Fruit fly (Drosophila melanogaster) whole organism: Measurements from ENCODE around the gene CG31457.

Experiments used
- CG8478 ChIP-seq: fragments of >200 bp; optimal IDR thresholded peaks from 2 replicates; lab custom pipeline; 2018; ENCODE audit warnings: inconsistent platforms
- Dll ChIP-seq: fragments of >200 bp; optimal IDR thresholded peaks from 2 replicates; lab custom pipeline; 2017
- EcR ChIP-seq, 2 experiments: fragments of >200 bp; optimal IDR thresholded peaks; 2 replicates each; lab custom pipeline; 2017; ENCODE audit warnings: missing biosample characterization in 2 of 2, missing genetic modification characterization in 2 of 2, missing genetic modification reagents in 2 of 2
- pan ChIP-seq: fragments of >200 bp; optimal IDR thresholded peaks from 2 replicates; lab custom pipeline; 2017
- psq ChIP-seq: fragments of >200 bp; optimal IDR thresholded peaks from 2 replicates; lab custom pipeline; 2017
- usp ChIP-seq: fragments of >200 bp; optimal IDR thresholded peaks from 2 replicates; lab custom pipeline; 2017; ENCODE audit warnings: missing biosample characterization, missing genetic modification characterization, mixed read lengths

CG31457 gene

DNA sequence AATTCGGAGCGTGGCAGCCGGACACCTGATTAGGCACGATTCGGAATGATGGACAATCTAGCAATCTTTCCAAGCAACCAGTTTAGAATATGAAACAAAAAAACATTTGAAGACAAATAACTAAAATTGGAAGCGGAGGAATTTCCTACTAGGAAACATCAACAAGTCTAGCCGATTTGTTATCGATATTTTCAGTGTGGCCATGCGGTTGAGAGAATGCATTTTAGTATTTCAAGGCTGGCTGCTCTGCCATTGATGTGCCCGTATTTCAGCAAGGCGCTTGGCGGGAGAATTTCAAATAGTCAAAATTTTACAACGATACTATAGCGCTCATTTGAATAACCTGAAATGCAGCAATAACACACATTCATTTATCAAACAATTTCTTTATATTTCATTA is at the start of gene CG31457:
TSS of gene CG31457 (minus strand) at position 186 of the 400 bp plus-strand sequence.
- no peak for TF ChIP-seq psq (lab: Kevin White, UChicago)
- TF ChIP-seq EcR (GFP tag; optimal IDR thresholded peaks at IDR 0.05; lab: Kevin White, UChicago) = no peak
- no peak for TF ChIP-seq Dll
- TF ChIP-seq CG8478 (lab: Kevin White, UChicago) = no peak
- no peak for TF ChIP-seq pan (lab: Kevin White, UChicago)
- TF ChIP-seq usp (GFP tag; lab: Kevin White, UChicago) = no peak

- TF ChIP-seq pan (lab: Kevin White, UChicago) = no peak
- no peak for TF ChIP-seq usp (GFP tag; lab: Kevin White, UChicago)
- no peak for TF ChIP-seq CG8478 (lab: Kevin White, UChicago)
- TF ChIP-seq Dll = no peak
- TF ChIP-seq psq (lab: Kevin White, UChicago) = no peak
- no peak for TF ChIP-seq EcR (GFP tag; optimal IDR thresholded peaks at IDR 0.05; lab: Kevin White, UChicago)
These were observed 49.7 kb upstream of the CG31457 start for dm6 chr3R:23177457-23177856.

dm6 chr3R:23176445-23177087 is 48.8 kb upstream of the CG31457 start:
- TF ChIP-seq EcR (GFP tag; optimal IDR thresholded peaks at IDR 0.05; lab: Kevin White, UChicago) (no peak), Dll (no peak), pan (lab: Kevin White, UChicago) (no peak), psq (lab: Kevin White, UChicago) (no peak), usp (GFP tag; lab: Kevin White, UChicago) (no peak), CG8478 (lab: Kevin White, UChicago) (no peak)

DNA sequence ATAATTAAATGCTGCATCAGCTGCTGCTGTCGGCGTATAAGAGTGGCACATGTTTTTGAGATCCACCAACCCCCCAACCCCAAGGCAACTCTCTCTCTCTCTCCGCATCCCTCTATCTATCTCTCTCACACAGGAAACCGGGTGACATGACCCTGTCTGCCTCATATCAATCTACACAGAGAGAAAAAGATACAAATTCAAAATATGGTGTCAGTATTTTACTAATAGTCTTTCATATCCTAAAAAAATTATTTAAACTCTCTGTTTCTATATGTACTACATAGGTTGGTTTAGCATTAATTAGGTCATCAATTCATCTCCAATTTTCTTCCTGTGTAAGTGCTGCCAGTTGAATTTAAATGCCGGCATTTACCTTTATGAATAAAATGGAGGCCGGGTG is 47.6 kb upstream of the CG31457 start:
- TF ChIP-seq pan (lab: Kevin White, UChicago) (no peak), psq (lab: Kevin White, UChicago) (no peak), CG8478 (lab: Kevin White, UChicago) (no peak), usp (GFP tag; lab: Kevin White, UChicago) (no peak), EcR (GFP tag; optimal IDR thresholded peaks at IDR 0.05; lab: Kevin White, UChicago) (no peak), Dll (no peak)

DNA sequence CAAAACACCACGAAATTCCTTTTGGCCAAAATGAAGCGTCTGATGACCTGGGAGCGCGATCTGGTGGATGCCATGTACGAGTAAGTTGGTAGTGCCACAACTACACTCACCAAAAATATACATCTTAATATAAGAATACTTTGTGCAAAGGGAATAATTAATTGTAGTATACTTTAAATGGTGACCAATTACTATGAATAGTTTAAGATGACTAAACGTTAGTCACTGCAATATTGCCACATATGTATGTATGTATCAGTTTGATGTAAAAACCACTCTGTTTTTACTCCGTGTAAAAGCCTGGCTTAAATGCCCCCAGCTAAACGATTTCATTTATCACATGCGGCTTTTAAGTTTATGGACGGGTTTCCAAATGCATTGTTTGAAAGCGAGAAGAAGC is 47.0 kb upstream of the CG31457 start:
- TF ChIP-seq pan (lab: Kevin White, UChicago) (peak; percentile 43), usp (GFP tag; lab: Kevin White, UChicago) (no peak)

dm6 chr3R:23173393-23173981 is 45.7 kb upstream of the CG31457 start, which contains the start of gene CG46310:
Gene CG46310 (plus strand): TSS chr3R:23173873.
- TF ChIP-seq EcR (GFP tag; optimal IDR thresholded peaks at IDR 0.05; lab: Kevin White, UChicago) = no peak
- TF ChIP-seq pan (lab: Kevin White, UChicago) = no peak
- TF ChIP-seq CG8478 (lab: Kevin White, UChicago) = no peak
- no peak for TF ChIP-seq psq (lab: Kevin White, UChicago)
- TF ChIP-seq Dll = no peak
- no peak for TF ChIP-seq usp (GFP tag; lab: Kevin White, UChicago)

DNA sequence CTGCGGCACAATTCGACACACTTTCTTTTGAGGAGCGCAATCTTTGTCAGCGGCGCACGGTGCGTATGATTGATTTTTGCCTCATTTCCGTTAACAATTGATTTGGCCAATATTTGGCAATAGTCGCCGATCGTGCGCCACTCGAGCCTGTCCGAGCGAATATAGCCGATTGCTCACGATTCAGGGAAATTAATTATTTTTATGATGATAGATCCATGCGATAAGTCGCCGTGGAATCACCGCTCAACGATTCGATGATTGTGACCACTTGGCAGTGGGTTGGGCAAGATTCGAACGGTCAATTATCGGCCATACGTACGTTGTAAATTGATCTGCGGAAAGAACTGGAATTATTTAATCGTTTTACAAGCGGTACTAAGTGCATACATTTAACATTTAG is 44.1 kb upstream of the CG31457 start:
- no peak for TF ChIP-seq pan (lab: Kevin White, UChicago)
- no peak for TF ChIP-seq EcR (GFP tag; optimal IDR thresholded peaks at IDR 0.05; lab: Kevin White, UChicago)
- TF ChIP-seq CG8478 (lab: Kevin White, UChicago) = no peak
- TF ChIP-seq Dll = no peak
- TF ChIP-seq usp (GFP tag; lab: Kevin White, UChicago) = no peak
- TF ChIP-seq psq (lab: Kevin White, UChicago) = no peak

DNA sequence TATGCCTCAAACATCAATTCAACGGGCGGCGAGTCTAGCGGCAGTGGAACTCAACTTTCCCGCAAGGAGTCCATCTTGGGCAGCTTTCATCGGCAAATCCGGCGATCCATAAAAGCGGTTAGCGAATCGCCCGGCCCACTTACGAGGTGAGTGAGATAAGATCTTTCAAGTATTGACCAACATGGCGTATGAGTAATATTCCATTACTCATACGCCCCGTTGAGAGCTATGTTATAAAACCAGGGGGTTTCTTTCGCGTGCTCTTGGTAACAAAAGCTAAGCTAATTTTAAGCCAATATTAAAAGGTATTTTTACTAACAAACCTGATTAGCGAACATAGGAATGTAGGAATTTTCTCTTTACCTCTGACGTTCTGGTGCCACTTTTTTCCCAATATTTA is 42.6 kb upstream of the CG31457 start:
- TF ChIP-seq pan (lab: Kevin White, UChicago) (no peak), Dll (no peak), psq (lab: Kevin White, UChicago) (no peak), CG8478 (lab: Kevin White, UChicago) (no peak), usp (GFP tag; lab: Kevin White, UChicago) (no peak), EcR (GFP tag; optimal IDR thresholded peaks at IDR 0.05; lab: Kevin White, UChicago) (no peak)

DNA sequence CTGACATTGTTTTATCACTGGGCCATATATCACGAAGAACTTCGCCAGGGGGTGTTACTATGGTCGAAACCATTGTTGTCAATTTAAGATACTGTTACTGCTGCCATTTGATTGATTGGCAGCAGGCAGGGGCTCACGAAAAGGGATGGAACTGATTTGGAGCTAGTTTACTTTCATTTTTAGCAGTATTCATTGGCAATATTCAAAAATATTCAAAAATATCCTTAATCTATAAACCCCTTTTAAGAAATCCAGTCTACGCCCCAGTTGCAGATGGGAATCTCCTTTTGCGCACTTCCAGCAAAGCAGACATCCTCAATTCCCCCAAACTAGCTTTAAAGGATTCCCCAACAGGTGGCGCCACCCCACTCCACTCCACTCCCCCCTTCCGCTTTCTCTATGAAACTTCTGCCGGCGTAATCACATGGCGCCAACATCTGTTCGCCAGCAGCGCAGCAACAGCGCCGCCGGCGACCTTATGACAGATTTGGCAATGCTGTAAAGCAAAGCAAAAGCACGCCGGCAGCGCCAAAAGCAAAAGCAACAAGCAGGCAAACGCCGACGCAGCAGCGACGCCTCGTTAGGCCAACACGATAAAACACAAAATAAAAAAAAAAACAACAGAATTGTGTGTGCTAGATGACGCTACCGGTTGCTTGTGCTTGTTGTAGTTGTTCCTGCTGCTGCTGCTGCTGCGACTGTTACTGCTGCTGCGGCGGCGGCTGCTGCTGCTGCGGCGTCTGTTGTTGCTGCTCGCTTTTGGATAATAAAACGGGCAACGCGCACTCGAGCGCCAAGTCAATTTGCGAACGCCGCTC is 39.9 kb upstream of the CG31457 start, which contains the start of gene Irk1:
TSS of gene Irk1 (plus strand) at position 811 of the 818 bp plus-strand sequence.
- TF ChIP-seq Dll = no peak

DNA sequence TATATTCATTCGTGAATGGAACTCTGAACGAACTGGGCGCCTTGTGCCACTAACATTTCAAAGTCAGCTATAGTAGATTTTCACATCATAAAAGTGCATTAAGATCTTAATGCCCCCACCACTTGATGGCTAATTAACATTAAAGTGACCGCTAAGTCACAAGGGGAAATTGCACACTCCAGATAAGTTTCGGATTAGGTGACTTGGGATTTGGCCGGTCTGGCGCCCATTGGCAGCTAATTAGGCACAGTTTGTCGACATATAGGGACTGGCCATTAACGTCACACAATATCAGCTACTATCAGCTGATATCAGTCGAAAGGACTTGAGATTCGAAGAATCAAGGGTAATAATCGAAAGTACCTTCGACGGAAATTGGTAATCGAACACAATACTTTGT is 36.8 kb upstream of the CG31457 start:
- no peak for TF ChIP-seq usp (GFP tag; lab: Kevin White, UChicago)

- TF ChIP-seq Dll (no peak), CG8478 (lab: Kevin White, UChicago) (no peak), usp (GFP tag; lab: Kevin White, UChicago) (no peak), EcR (GFP tag; optimal IDR thresholded peaks at IDR 0.05; lab: Kevin White, UChicago) (no peak), pan (lab: Kevin White, UChicago) (no peak), psq (lab: Kevin White, UChicago) (no peak)
These were observed 36.4 kb upstream of the CG31457 start for dm6 chr3R:23164134-23164533.
